Worm (Caenorhabditis elegans): ENCODE results near the gene ger-1.

- TF ChIP-seq ama-1 (optimal IDR thresholded peaks at IDR 0.05) (no peak), ceh-13 (GFP tag; optimal IDR thresholded peaks at IDR 0.05) (no peak), B0310.2 (tag; optimal IDR thresholded peaks at IDR 0.05) (no peak), tra-4 (tag; optimal IDR thresholded peaks at IDR 0.05) (no peak), flt-1 (GFP tag; IDR thresholded peaks at IDR 0.05) (no peak)
Observed at ce11 chrIII:7029105-7029504, 38.2 kb downstream of the ger-1 start, which contains the start of gene cyk-1.

Measured in whole organism, early embryonic.